Worm (Caenorhabditis elegans): ENCODE results near the gene F17E9.18.
"Not testable (repeated sequence)": the region's sequence is repeated elsewhere in the genome, so short reads cannot be mapped to it uniquely, and the experiment has no call there.

F17E9.18 gene

DNA sequence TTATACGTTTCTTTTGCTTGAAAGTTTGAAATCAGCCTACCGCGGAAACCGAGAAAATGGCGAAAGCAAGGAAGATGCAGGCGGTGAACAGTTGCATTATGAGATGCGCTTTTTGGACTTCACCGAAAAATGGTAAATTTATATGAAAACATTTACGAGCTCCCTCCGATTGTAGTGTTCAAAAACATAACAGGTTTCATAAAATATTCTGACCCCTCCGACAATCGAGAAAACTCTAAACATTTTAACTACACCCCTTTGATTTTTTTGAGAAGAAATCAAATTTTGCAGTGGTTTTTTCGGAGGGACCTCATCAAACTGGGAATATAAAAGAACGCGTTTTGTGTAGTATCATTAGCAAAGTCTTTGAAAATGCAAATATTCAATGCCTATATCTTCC, at the start of gene F17E9.18, which contains the start of gene F17E9.15:
Gene F17E9.18, minus strand, starts transcription at position 101 of the 400 bp plus-strand sequence.
Gene F17E9.15, plus strand, starts transcription at position 368 of the 400 bp plus-strand sequence.
- TF ChIP-seq ekl-4 (GFP tag; IDR thresholded peaks at IDR 0.05), result no peak

DNA sequence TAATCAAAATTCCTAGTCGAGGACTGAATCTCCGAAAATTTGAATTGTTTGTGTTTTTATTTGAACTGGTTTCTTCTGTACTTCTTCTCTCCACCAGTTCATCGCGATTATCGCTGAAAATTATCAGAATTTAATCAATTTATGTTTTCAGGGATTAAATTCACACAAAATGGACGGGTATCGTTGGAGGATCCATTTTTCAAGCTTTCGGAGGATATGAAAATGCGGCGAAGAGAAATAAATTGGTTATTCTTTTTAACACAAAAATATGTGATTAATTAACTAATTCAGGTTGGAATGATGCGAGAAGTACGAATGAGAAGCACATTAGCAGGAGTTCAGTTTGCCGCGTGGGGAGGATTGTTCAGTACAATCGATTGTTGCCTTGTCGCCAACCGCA, 49.4 kb upstream of the F17E9.18 start, which contains the start of gene timm-17B.2:
Gene timm-17B.2, plus strand, starts transcription at position 301 of the 400 bp plus-strand sequence.
- TF ChIP-seq hlh-26 (GFP tag; conservative IDR thresholded peaks at IDR 0.05) (no peak), lsy-27 (tag; optimal IDR thresholded peaks at IDR 0.05; ENCODE audit: borderline replicate concordance, insufficient read depth) (no peak), F37B4.10 (GFP tag; IDR thresholded peaks at IDR 0.05) (no peak), fkh-3 (tag; optimal IDR thresholded peaks at IDR 0.05) (no peak), nhr-27 (tag; optimal IDR thresholded peaks at IDR 0.05) (no peak), lag-1 (GFP tag; IDR thresholded peaks at IDR 0.05) (no peak)

DNA sequence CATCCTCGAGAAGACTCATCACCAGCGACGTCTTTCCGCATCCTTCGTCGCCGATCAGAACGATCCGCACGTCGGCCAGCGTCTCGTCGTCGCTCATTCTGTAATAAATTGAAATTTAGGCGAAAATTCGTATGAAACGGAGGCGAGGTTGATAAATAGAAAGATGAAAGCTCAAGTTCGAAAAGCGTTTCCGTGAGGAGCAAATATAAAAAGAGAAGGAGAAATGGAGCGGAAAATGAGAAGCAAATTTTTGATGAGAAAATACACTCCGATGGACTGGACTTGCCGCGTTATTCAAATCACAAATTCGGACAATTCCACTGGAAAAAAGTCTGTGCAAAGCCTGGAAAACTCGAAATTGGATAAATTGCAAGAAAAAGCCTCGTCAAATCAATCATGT, 47.2 kb upstream of the F17E9.18 start, which contains the start of gene D2096.11:
Gene D2096.11, minus strand, starts transcription at position 101 of the 400 bp plus-strand sequence.
- TF ChIP-seq T07F8.4 (tag; optimal IDR thresholded peaks at IDR 0.05) (no peak), snpc-4 (GFP tag; optimal IDR thresholded peaks at IDR 0.05) (no peak), snpc-4 (tag; optimal IDR thresholded peaks at IDR 0.05) (no peak), hsf-1 (GFP tag; IDR thresholded peaks at IDR 0.05) (no peak), Y95B8A.8 (GFP tag; IDR thresholded peaks at IDR 0.05) (no peak), ztf-25 (GFP tag; IDR thresholded peaks at IDR 0.05) (no peak), B0261.1 (tag; optimal IDR thresholded peaks at IDR 0.05) (no peak), lin-26 (GFP tag; IDR thresholded peaks at IDR 0.05) (no peak)

DNA sequence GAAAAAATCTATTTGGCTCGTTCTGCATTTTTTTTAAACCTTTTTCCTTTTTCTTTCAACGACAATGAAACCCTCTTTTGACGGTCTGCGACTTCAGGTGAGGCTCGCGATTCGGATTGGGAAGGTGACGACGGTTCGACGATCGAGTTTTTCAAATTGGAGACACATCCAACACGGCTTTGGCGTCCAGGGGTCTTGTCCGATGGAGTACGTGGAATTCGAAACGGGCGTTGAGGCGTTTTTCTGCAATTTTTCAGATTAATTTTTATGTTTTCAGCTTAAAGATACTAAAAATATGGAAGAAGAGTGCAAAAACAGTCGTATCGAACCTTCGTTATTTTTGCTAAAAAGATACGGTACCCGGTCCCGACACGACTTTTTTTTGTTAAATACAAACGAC, 42.2 kb upstream of the F17E9.18 start, which contains the start of gene D2096.10:
Gene D2096.10, minus strand, starts transcription at position 101 of the 400 bp plus-strand sequence.
- not testable (repeated sequence) for TF ChIP-seq dox-1 (GFP tag; IDR thresholded peaks at IDR 0.05); ceh-40 (GFP tag; IDR thresholded peaks at IDR 0.05); nfya-1 (tag; optimal IDR thresholded peaks at IDR 0.05; ENCODE audit: borderline replicate concordance, insufficient read depth)

DNA sequence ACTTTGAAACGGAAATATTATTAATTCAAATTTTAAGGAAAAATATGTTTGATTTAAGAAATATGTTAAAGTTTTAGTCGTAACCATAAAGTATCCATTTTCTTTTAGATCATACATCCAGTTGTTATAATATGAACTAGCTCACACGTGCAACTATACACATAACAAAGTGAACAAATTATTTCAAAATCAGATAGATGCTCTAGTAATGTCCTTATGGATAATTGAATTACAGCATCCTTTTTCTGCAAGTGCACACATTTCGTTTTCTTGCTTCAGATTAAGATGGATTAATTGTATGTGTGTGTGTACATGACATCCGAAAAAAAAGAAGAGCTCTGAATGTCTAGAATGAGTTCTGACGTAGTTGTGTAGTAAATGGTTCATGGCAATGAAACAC, 38.7 kb upstream of the F17E9.18 start:
- TF ChIP-seq lin-40 (tag; optimal IDR thresholded peaks at IDR 0.05) (no peak), ceh-91 (GFP tag; IDR thresholded peaks at IDR 0.05) (no peak), xnd-1 (tag; optimal IDR thresholded peaks at IDR 0.05) (no peak), D2030.7 (GFP tag; IDR thresholded peaks at IDR 0.05) (no peak), F39B2.1 (GFP tag; IDR thresholded peaks at IDR 0.05) (no peak), mxl-1 (tag; optimal IDR thresholded peaks at IDR 0.05) (no peak), nhr-120 (GFP tag; IDR thresholded peaks at IDR 0.05) (no peak), madf-8 (GFP tag; conservative IDR thresholded peaks at IDR 0.05) (no peak), gei-17 (GFP tag; optimal IDR thresholded peaks at IDR 0.05) (no peak), hmg-20 (GFP tag; IDR thresholded peaks at IDR 0.05) (no peak), unc-130 (GFP tag; optimal IDR thresholded peaks at IDR 0.05) (no peak), F23B12.7 (tag; optimal IDR thresholded peaks at IDR 0.05; ENCODE audit: insufficient read depth) (no peak), Y95B8A.8 (GFP tag; IDR thresholded peaks at IDR 0.05) (no peak), dpff-1 (tag; optimal IDR thresholded peaks at IDR 0.05) (no peak), rpc-1 (optimal IDR thresholded peaks at IDR 0.05) (no peak), rpc-1 (tag; optimal IDR thresholded peaks at IDR 0.05) (no peak), nfya-1 (tag; optimal IDR thresholded peaks at IDR 0.05; ENCODE audit: borderline replicate concordance, insufficient read depth) (no peak), K11D2.4 (GFP tag; IDR thresholded peaks at IDR 0.05) (no peak), somi-1 (GFP tag; optimal IDR thresholded peaks at IDR 0.05) (no peak), nhr-80 (tag; optimal IDR thresholded peaks at IDR 0.05) (no peak), egl-18 (GFP tag; IDR thresholded peaks at IDR 0.05) (no peak)

Measured in whole organism, young adult.